Worm (Caenorhabditis elegans): Measurements from ENCODE around the gene mrps-18.C.

DNA sequence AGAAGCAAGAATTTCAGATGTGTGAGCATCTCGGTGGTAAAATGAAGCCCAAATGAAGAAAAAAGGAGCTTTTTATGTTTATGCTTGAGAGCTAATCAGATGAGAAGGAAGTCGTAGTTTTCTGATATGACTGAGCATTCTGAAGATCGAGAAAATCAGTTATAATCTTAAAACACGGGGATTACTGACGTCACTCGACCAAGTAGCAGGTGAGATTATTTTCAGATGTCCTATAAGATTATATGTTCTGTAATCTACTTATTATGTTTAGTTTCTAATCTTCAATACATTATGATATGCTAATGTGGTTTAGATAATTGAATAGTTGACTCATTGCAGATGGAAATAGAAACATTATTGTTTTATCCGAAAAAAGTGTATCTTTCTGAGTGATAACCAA, 9.8 kb downstream of the mrps-18.C start, which contains the start of gene ins-14:
- TF ChIP-seq F13C5.2 (tag; optimal IDR thresholded peaks at IDR 0.05) = no peak
- no peak for TF ChIP-seq pes-1 (GFP tag; IDR thresholded peaks at IDR 0.05)
- TF ChIP-seq tbx-11 (GFP tag; IDR thresholded peaks at IDR 0.05) = no peak
- no peak for TF ChIP-seq ama-1 (optimal IDR thresholded peaks at IDR 0.05)
- TF ChIP-seq aly-1 (tag; optimal IDR thresholded peaks at IDR 0.05) = no peak
- TF ChIP-seq hmg-4 (GFP tag; optimal IDR thresholded peaks at IDR 0.05) = no peak
- no peak for TF ChIP-seq flt-1 (GFP tag; IDR thresholded peaks at IDR 0.05)
- no peak for TF ChIP-seq sea-1 (GFP tag; conservative IDR thresholded peaks at IDR 0.05)
- TF ChIP-seq B0310.2 (tag; optimal IDR thresholded peaks at IDR 0.05) = no peak
- no peak for TF ChIP-seq hnd-1 (tag; optimal IDR thresholded peaks at IDR 0.05)
- no peak for TF ChIP-seq tbx-37 (GFP tag; conservative IDR thresholded peaks at IDR 0.05)
- no peak for TF ChIP-seq ceh-36 (tag; optimal IDR thresholded peaks at IDR 0.05)

Measured in whole organism, early embryonic.